Fruit fly (Drosophila melanogaster) whole organism, embryonic: ENCODE data around the gene Tsen2.
A peak's percentile ranks its signal among the peaks of the same experiment; 100 is the strongest.

Experiments
- Atf6 ChIP-seq: fragments of 200-800 bp; sonication (Bioruptor generic); IDR thresholded peaks from 2 replicates; pipeline ENCODE4 v1.3.6; 2022; ENCODE audit warnings: missing biosample characterization, missing genetic modification characterization
- BEAF-32 ChIP-seq: fragments of 200-800 bp; sonication (Bioruptor generic); optimal IDR thresholded peaks from 3 replicates; lab custom pipeline; 2017; ENCODE audit warnings: missing biosample characterization, missing genetic modification characterization, mild to moderate bottlenecking, moderate library complexity, missing genetic modification reagents
- Bgb ChIP-seq: fragments of 200-800 bp; sonication (Bioruptor generic); IDR thresholded peaks from 2 replicates; pipeline ENCODE4 v1.3.6; 2022; ENCODE audit warnings: missing biosample characterization, missing genetic modification characterization; ENCODE audit not compliant: partially characterized antibody
- Blimp-1 ChIP-seq: fragments of 200-800 bp; sonication (Bioruptor generic); optimal IDR thresholded peaks from 3 replicates; lab custom pipeline; 2018; ENCODE audit warnings: missing biosample characterization, missing genetic modification characterization, mild to moderate bottlenecking, moderate library complexity, missing genetic modification reagents
- CG10959 ChIP-seq: fragments of 200-800 bp; sonication (Bioruptor generic); IDR thresholded peaks from 2 replicates; pipeline ENCODE4 v1.3.6; 2022; ENCODE audit warnings: missing biosample characterization, missing genetic modification characterization
- CG12236 ChIP-seq: fragments of 200-800 bp; sonication (Bioruptor generic); optimal IDR thresholded peaks from 2 replicates; lab custom pipeline; 2016; ENCODE audit warnings: missing biosample characterization, missing genetic modification characterization
- CG1233 ChIP-seq: fragments of 200-800 bp; sonication (Bioruptor generic); optimal IDR thresholded peaks from 4 replicates; lab custom pipeline; 2018; ENCODE audit warnings: missing biosample characterization, mild to moderate bottlenecking, missing genetic modification characterization
- CG12744 ChIP-seq: fragments of 200-800 bp; sonication (Bioruptor generic); optimal IDR thresholded peaks from 2 replicates; lab custom pipeline; 2016; ENCODE audit warnings: missing biosample characterization, missing genetic modification characterization
- CG1603 ChIP-seq: fragments of 200-800 bp; sonication (Bioruptor generic); optimal IDR thresholded peaks from 2 replicates; lab custom pipeline; 2019; ENCODE audit warnings: missing biosample characterization, mild to moderate bottlenecking, missing genetic modification characterization, moderate library complexity
- CG1792 ChIP-seq: fragments of 200-800 bp; sonication (Bioruptor generic); optimal IDR thresholded peaks from 2 replicates; lab custom pipeline; 2016; ENCODE audit warnings: missing biosample characterization, missing genetic modification characterization
- CG2712 ChIP-seq: fragments of 200-800 bp; optimal IDR thresholded peaks from 3 replicates; lab custom pipeline; 2019; ENCODE audit warnings: missing biosample characterization, mild to moderate bottlenecking, missing genetic modification characterization, moderate library complexity
- CG30431 ChIP-seq: fragments of 200-800 bp; sonication (Bioruptor generic); optimal IDR thresholded peaks from 2 replicates; lab custom pipeline; 2017; ENCODE audit warnings: missing biosample characterization, missing genetic modification characterization
- CG33213 ChIP-seq: fragments of 200-800 bp; sonication (Bioruptor generic); optimal IDR thresholded peaks from 3 replicates; lab custom pipeline; 2016; ENCODE audit warnings: missing biosample characterization, missing genetic modification characterization
- CG42726 ChIP-seq: fragments of 200-800 bp; sonication (Bioruptor generic); IDR thresholded peaks from 2 replicates; pipeline ENCODE4 v1.3.6; 2022; ENCODE audit warnings: missing biosample characterization, missing genetic modification characterization; ENCODE audit not compliant: partially characterized antibody
- CG4328 ChIP-seq: fragments of 200-800 bp; sonication (Bioruptor generic); optimal IDR thresholded peaks from 3 replicates; lab custom pipeline; 2017; ENCODE audit warnings: missing biosample characterization, missing genetic modification reagents, missing genetic modification characterization
- CG43689 ChIP-seq: fragments of 200-800 bp; sonication (Bioruptor generic); IDR thresholded peaks from 2 replicates; pipeline ENCODE4 v1.3.6; 2022; ENCODE audit warnings: missing biosample characterization, missing genetic modification characterization
- CG6689 ChIP-seq: fragments of 200-800 bp; sonication (Bioruptor generic); IDR thresholded peaks from 2 replicates; pipeline ENCODE4 v1.3.6; 2022; ENCODE audit warnings: missing biosample characterization, missing genetic modification characterization
- CG6854 ChIP-seq: fragments of 200-800 bp; sonication (Bioruptor generic); optimal IDR thresholded peaks from 3 replicates; lab custom pipeline; 2017; ENCODE audit warnings: missing biosample characterization, mild to moderate bottlenecking, missing genetic modification characterization
- CG8944 ChIP-seq: fragments of 200-800 bp; sonication (Bioruptor generic); optimal IDR thresholded peaks from 3 replicates; lab custom pipeline; 2016; ENCODE audit warnings: missing biosample characterization, missing genetic modification characterization
- CHES-1-like ChIP-seq: fragments of 200-800 bp; sonication (Bioruptor generic); optimal IDR thresholded peaks from 2 replicates; lab custom pipeline; 2016; ENCODE audit warnings: missing biosample characterization, missing genetic modification characterization
- Dbx ChIP-seq: fragments of 200-800 bp; sonication (Bioruptor generic); IDR thresholded peaks from 3 replicates; pipeline ENCODE4 v1.3.6; 2022; ENCODE audit warnings: missing biosample characterization, missing genetic modification characterization
- Eip74EF ChIP-seq, 2 experiments: fragments of 200-800 bp in 1 of 2; fragments of >200 bp in 1 of 2; sonication (Bioruptor generic) in 1 of 2; optimal IDR thresholded peaks; 2 replicates each; lab custom pipeline; 2017 to 2019; ENCODE audit warnings: missing biosample characterization in 2 of 2, missing genetic modification characterization in 2 of 2, mild to moderate bottlenecking in 1 of 2, moderate library complexity in 1 of 2
- Elba2 ChIP-seq: fragments of 200-800 bp; sonication (Bioruptor generic); optimal IDR thresholded peaks from 3 replicates; lab custom pipeline; 2016; ENCODE audit warnings: missing biosample characterization, missing genetic modification characterization
- GATAe ChIP-seq: fragments of 200-800 bp; sonication (Bioruptor generic); conservative IDR thresholded peaks from 2 replicates; pipeline ENCODE4 v1.3.6; 2022; ENCODE audit warnings: missing biosample characterization, missing genetic modification characterization
- HLHmδ ChIP-seq: fragments of 200-800 bp; sonication (Bioruptor generic); optimal IDR thresholded peaks from 2 replicates; lab custom pipeline; 2018; ENCODE audit warnings: missing biosample characterization, mild to moderate bottlenecking, missing genetic modification characterization, moderate library complexity
- HmgZ ChIP-seq: fragments of 200-800 bp; sonication (Bioruptor generic); optimal IDR thresholded peaks from 2 replicates; lab custom pipeline; 2018; ENCODE audit warnings: missing biosample characterization, mild to moderate bottlenecking, missing genetic modification characterization
- Meics ChIP-seq: fragments of 200-800 bp; sonication (Bioruptor generic); optimal IDR thresholded peaks from 2 replicates; lab custom pipeline; 2017; ENCODE audit warnings: missing biosample characterization, mild to moderate bottlenecking, missing genetic modification characterization
- Ptx1 ChIP-seq: fragments of 200-800 bp; sonication (Bioruptor generic); IDR thresholded peaks from 2 replicates; pipeline ENCODE4 v1.3.6; 2022; ENCODE audit warnings: missing biosample characterization, missing genetic modification characterization
- Sox102F ChIP-seq: fragments of 200-800 bp; sonication (Bioruptor generic); optimal IDR thresholded peaks from 2 replicates; lab custom pipeline; 2018; ENCODE audit warnings: missing biosample characterization, mild to moderate bottlenecking, missing genetic modification characterization, moderate library complexity
- Vsx1 ChIP-seq: fragments of 200-800 bp; sonication (Bioruptor generic); optimal IDR thresholded peaks from 2 replicates; lab custom pipeline; 2017; ENCODE audit warnings: missing biosample characterization, mild to moderate bottlenecking, missing genetic modification characterization, missing genetic modification reagents
- abd-A ChIP-seq: fragments of 200-800 bp; sonication (Bioruptor generic); optimal IDR thresholded peaks from 3 replicates; lab custom pipeline; 2019; ENCODE audit warnings: missing biosample characterization, mild to moderate bottlenecking, missing genetic modification characterization, moderate library complexity
- ara ChIP-seq: fragments of 200-800 bp; sonication (Bioruptor generic); IDR thresholded peaks from 2 replicates; pipeline ENCODE4 v1.3.6; 2022; ENCODE audit warnings: missing biosample characterization, missing genetic modification characterization
- ato ChIP-seq: fragments of 200-800 bp; sonication (Bioruptor generic); IDR thresholded peaks from 2 replicates; pipeline ENCODE4 v1.3.6; 2022; ENCODE audit warnings: missing biosample characterization, missing genetic modification characterization; ENCODE audit not compliant: partially characterized antibody
- bigmax ChIP-seq: fragments of 200-800 bp; sonication (Bioruptor generic); optimal IDR thresholded peaks from 2 replicates; lab custom pipeline; 2018; ENCODE audit warnings: missing biosample characterization, mild to moderate bottlenecking, missing genetic modification characterization
- btn ChIP-seq: fragments of 200-800 bp; sonication (Bioruptor generic); optimal IDR thresholded peaks from 2 replicates; lab custom pipeline; 2016; ENCODE audit warnings: missing biosample characterization, missing genetic modification characterization
- dpn ChIP-seq, 2 experiments: fragments of 200-800 bp; sonication (Bioruptor generic); optimal IDR thresholded peaks; 3 replicates each; lab custom pipeline; 2016; ENCODE audit warnings: missing biosample characterization in 2 of 2, missing genetic modification characterization in 2 of 2
- grn ChIP-seq: fragments of 200-800 bp; sonication (Bioruptor generic); optimal IDR thresholded peaks from 3 replicates; lab custom pipeline; 2017; ENCODE audit warnings: missing biosample characterization, missing genetic modification characterization
- hbn ChIP-seq: fragments of 200-800 bp; sonication (Bioruptor generic); IDR thresholded peaks from 2 replicates; pipeline ENCODE4 v1.3.6; 2022; ENCODE audit warnings: missing biosample characterization, missing genetic modification characterization; ENCODE audit not compliant: partially characterized antibody
- insv ChIP-seq, 2 experiments: fragments of 200-800 bp; sonication (Bioruptor generic); optimal IDR thresholded peaks; 3 replicates each; lab custom pipeline; 2016 to 2018; ENCODE audit warnings: missing biosample characterization in 2 of 2, missing genetic modification characterization in 2 of 2
- ken ChIP-seq: fragments of 200-800 bp; sonication (Bioruptor generic); IDR thresholded peaks from 3 replicates; pipeline ENCODE4 v1.3.6; 2022; ENCODE audit warnings: missing biosample characterization, missing genetic modification characterization
- mam ChIP-seq: fragments of 200-800 bp; sonication (Bioruptor generic); optimal IDR thresholded peaks from 3 replicates; lab custom pipeline; 2016; ENCODE audit warnings: missing biosample characterization, missing genetic modification characterization
- nau ChIP-seq: fragments of 200-800 bp; sonication (Bioruptor generic); optimal IDR thresholded peaks from 3 replicates; lab custom pipeline; 2017; ENCODE audit warnings: missing biosample characterization, mild to moderate bottlenecking, missing genetic modification characterization, missing genetic modification reagents
- odd ChIP-seq: fragments of 200-800 bp; sonication (Bioruptor generic); optimal IDR thresholded peaks from 2 replicates; lab custom pipeline; 2017; ENCODE audit warnings: missing biosample characterization, mild to moderate bottlenecking, missing genetic modification characterization
- sug ChIP-seq: fragments of 200-800 bp; optimal IDR thresholded peaks from 2 replicates; lab custom pipeline; 2019; ENCODE audit warnings: missing biosample characterization, mild to moderate bottlenecking, missing genetic modification characterization, moderate library complexity
- tll ChIP-seq, 2 experiments: fragments of 200-800 bp in 1 of 2; fragments of >200 bp in 1 of 2; sonication (Bioruptor generic) in 1 of 2; optimal IDR thresholded peaks; 2 replicates each; lab custom pipeline; 2017 to 2019; ENCODE audit warnings: missing biosample characterization in 2 of 2, missing genetic modification characterization in 2 of 2, mild to moderate bottlenecking in 1 of 2, moderate library complexity in 1 of 2
- trh ChIP-seq: fragments of 200-800 bp; sonication (Bioruptor generic); optimal IDR thresholded peaks from 2 replicates; lab custom pipeline; 2016; ENCODE audit warnings: missing biosample characterization, missing genetic modification characterization
- vnd ChIP-seq: fragments of 200-800 bp; sonication (Bioruptor generic); IDR thresholded peaks from 3 replicates; pipeline ENCODE4 v1.3.6; 2022; ENCODE audit warnings: missing biosample characterization, missing genetic modification characterization; ENCODE audit not compliant: partially characterized antibody

Gene Tsen2

DNA sequence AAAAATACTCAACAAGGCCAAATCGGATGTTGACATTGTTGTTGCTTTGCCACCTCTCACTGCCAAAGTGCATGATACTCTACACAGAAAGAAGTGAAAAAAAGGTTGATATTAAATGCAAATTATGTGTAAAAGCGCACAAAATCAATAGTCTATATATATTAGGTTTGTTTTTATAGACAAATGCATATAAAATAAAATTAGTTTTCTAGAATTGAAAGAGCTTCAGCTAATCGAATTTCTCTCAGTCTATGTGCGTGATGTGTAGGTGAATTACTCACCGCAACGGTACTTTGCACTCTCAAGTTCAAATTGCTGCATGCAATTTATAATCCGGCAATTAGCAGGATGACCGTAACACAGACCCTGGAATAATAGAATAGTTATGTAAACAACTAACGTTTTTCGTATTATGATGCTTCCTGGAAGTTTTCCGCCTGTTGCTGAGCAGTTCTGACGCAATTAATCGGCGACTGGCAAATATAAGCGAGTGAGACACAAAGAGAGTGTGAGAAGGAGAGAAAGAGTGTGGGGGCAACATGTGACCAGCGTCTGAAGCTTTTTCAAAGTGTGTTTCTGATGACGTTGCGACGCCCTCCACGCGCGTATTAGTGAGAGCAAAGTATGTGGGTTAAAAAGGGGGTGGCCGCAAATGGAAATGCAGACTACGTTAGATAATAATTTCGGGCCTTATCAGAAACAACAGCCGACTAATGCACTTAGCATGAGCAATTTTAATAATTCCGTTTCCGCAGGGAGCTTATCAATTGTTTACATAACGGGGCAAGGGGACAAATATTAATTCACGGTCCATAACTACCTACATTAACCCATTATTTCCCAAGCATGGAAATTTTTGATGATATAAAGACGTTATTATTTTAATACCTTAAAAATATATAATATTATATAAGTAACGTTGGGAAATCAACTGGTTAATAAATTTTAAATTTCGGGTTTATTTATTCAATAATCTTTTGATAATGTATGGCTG, 8.6 kb upstream of the Tsen2 start (continued):
- TF ChIP-seq HLHmδ = no peak
- TF ChIP-seq Sox102F (GFP tag; lab: Kevin White, UChicago) = peak; percentile 96
- TF ChIP-seq nau (GFP tag; lab: Kevin White, UChicago) = peak; percentile 88
- peak; percentile 84 for TF ChIP-seq CG6854 (GFP tag; lab: Kevin White, UChicago)
- TF ChIP-seq insv (GFP tag; optimal IDR thresholded peaks at IDR 0.05; lab: Kevin White, UChicago) = peak in 1 of 2 experiments; percentile 52
- peak; percentile 94 for TF ChIP-seq Dbx
- TF ChIP-seq Vsx1 (GFP tag; lab: Kevin White, UChicago) = peak; percentile 60
- TF ChIP-seq Atf6 = peak; percentile 93
- TF ChIP-seq GATAe (GFP tag; lab: Robert Waterston, UW) = peak; percentile 77
- TF ChIP-seq tll (GFP tag; optimal IDR thresholded peaks at IDR 0.05; lab: Kevin White, UChicago) = peak in 1 of 2 experiments; percentile 64
- TF ChIP-seq CG30431 = peak; percentile 80
- peak; percentile 94 for TF ChIP-seq ken (GFP tag; lab: Robert Waterston, UW)
- TF ChIP-seq Eip74EF (GFP tag; optimal IDR thresholded peaks at IDR 0.05; lab: Kevin White, UChicago) = peak in 1 of 2 experiments; percentile 94
- peak; percentile 97 for TF ChIP-seq Ptx1 (GFP tag; lab: Robert Waterston, UW)
- peak; percentile 95 for TF ChIP-seq Blimp-1 (GFP tag; lab: Kevin White, UChicago)
- peak; percentile 54 for TF ChIP-seq CG1792
- TF ChIP-seq CHES-1-like (GFP tag; lab: Kevin White, UChicago) = peak; percentile 32
- TF ChIP-seq CG12236 = peak; percentile 27
- no peak for TF ChIP-seq vnd (GFP tag; lab: Robert Waterston, UW)
- peak; percentile 69 to 87 for TF ChIP-seq dpn (GFP tag; optimal IDR thresholded peaks at IDR 0.05; lab: Kevin White, UChicago)
- peak; percentile 48; the same call in 1 of the 2 replicates for TF ChIP-seq CG43689
- no peak for TF ChIP-seq CG42726 (GFP tag; lab: Robert Waterston, UW)
- TF ChIP-seq HmgZ (tag; lab: Kevin White, UChicago) = peak; percentile 75
- peak; percentile 77 for TF ChIP-seq CG4328 (GFP tag; lab: Kevin White, UChicago)
- TF ChIP-seq ara = peak; percentile 96
- peak; percentile 69 for TF ChIP-seq CG1603 (tag; lab: Kevin White, UChicago)
- peak; percentile 56 for TF ChIP-seq mam (GFP tag; lab: Kevin White, UChicago)
- TF ChIP-seq Bgb = no peak
- TF ChIP-seq CG10959 (GFP tag; lab: Robert Waterston, UW) = peak; percentile 93
- TF ChIP-seq Meics (GFP tag; lab: Kevin White, UChicago) = peak; percentile 91
- no peak for TF ChIP-seq bigmax (GFP tag; lab: Kevin White, UChicago)
- peak; percentile 97 for TF ChIP-seq CG2712 (tag; lab: Kevin White, UChicago)
- TF ChIP-seq CG1233 (GFP tag; lab: Kevin White, UChicago) = peak; percentile 93
- TF ChIP-seq odd (GFP tag; lab: Kevin White, UChicago) = peak; percentile 80
- TF ChIP-seq hbn (GFP tag; lab: Robert Waterston, UW) = no peak
- TF ChIP-seq sug = peak; percentile 64
- peak; percentile 52 for TF ChIP-seq CG8944 (GFP tag; lab: Kevin White, UChicago)
- peak; percentile 55 for TF ChIP-seq grn (GFP tag; lab: Kevin White, UChicago)
- no peak for TF ChIP-seq abd-A (tag; lab: Kevin White, UChicago)
- no peak for TF ChIP-seq ato (GFP tag; lab: Robert Waterston, UW)
- TF ChIP-seq BEAF-32 = no peak
- peak; percentile 60 for TF ChIP-seq CG33213
- TF ChIP-seq Elba2 (GFP tag; lab: Kevin White, UChicago) = peak; percentile 85
- TF ChIP-seq CG12744 (GFP tag; lab: Kevin White, UChicago) = peak; percentile 76
- peak; percentile 78 for TF ChIP-seq btn
- TF ChIP-seq trh (GFP tag; lab: Kevin White, UChicago) = peak; percentile 74
- peak; percentile 96 for TF ChIP-seq CG6689 (GFP tag; lab: Robert Waterston, UW)
